Fruit fly (Drosophila melanogaster): ENCODE results near the gene unc-13-4A.

The unc-13-4A gene

DNA sequence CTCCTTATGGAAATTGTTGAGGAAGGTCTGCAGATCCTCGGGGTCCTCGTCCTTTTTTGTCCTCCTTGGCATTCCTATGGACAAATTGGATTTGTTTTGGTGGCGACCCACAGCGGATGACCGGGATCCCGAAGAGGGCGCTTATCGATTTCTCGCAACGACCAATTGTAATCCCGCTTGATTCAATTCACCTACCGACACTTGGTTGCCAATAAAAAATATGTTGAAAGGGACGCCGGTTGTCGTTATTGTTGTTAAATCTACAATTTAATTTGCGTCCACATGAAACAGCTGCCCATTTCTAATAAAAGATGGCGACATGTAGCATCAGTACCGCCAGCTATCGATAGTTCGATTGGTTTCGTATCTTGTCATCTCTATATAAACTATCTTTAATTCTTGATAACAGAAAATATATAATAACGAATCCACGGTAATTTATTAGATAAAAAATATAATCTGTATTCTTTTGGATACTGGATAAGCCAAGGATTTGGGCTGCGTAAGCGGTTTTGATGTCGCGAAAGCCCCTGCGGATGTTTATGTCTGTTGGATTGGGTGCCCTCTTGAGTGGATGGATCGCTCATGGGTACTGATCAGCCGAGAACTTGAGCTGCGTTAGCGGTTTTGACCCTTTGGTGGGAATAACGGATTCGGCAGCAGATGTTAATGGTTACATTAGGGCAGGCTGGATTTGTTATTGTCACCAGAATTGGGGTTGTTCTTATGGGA lies 43.9 kb upstream of the unc-13-4A start, which contains the start of gene CTCF (continued):
- peak; percentile 89 for TF ChIP-seq onecut (GFP tag; IDR thresholded peaks at IDR 0.05)
- no peak for TF ChIP-seq maf-S (GFP tag; optimal IDR thresholded peaks at IDR 0.05)
- TF ChIP-seq E2f2 (GFP tag; IDR thresholded peaks at IDR 0.05): no peak; the same call in none of the 2 replicates
- TF ChIP-seq ase (GFP tag; IDR thresholded peaks at IDR 0.05): 0 out of 3 replicates have a peak, but pooled peaks have one; percentile 38
- peak; percentile 23 for TF ChIP-seq caup (GFP tag; optimal IDR thresholded peaks at IDR 0.05; ENCODE audit: severe bottlenecking)
- TF ChIP-seq CG10654 (GFP tag; optimal IDR thresholded peaks at IDR 0.05): no peak
- TF ChIP-seq ara (GFP tag; IDR thresholded peaks at IDR 0.05): 0 out of 2 replicates have a peak, but pooled peaks have one; percentile 39
- TF ChIP-seq oc (tag; optimal IDR thresholded peaks at IDR 0.05): no peak
- TF ChIP-seq gce (GFP tag; IDR thresholded peaks at IDR 0.05): peak; percentile 62; the same call in 1 of the 3 replicates
- TF ChIP-seq Dip3 (GFP tag; optimal IDR thresholded peaks at IDR 0.05): no peak
- no peak for TF ChIP-seq Fer3 (tag; optimal IDR thresholded peaks at IDR 0.05)
- TF ChIP-seq ind (GFP tag; optimal IDR thresholded peaks at IDR 0.05): peak; percentile 4
- no peak for TF ChIP-seq CG6683 (GFP tag; optimal IDR thresholded peaks at IDR 0.05)
- TF ChIP-seq CG15696 (tag; optimal IDR thresholded peaks at IDR 0.05): peak; percentile 38
- TF ChIP-seq NC2β (GFP tag; optimal IDR thresholded peaks at IDR 0.05): peak; percentile 38
- TF ChIP-seq Lim3 (GFP tag; IDR thresholded peaks at IDR 0.05): no peak
- peak; percentile 18 for TF ChIP-seq chn (GFP tag; optimal IDR thresholded peaks at IDR 0.05)
- no peak for TF ChIP-seq CG2202 (tag; optimal IDR thresholded peaks at IDR 0.05)
- peak; percentile 69 for TF ChIP-seq CG8924 (tag; optimal IDR thresholded peaks at IDR 0.05)
- TF ChIP-seq yki (optimal IDR thresholded peaks at IDR 0.05): no peak
- TF ChIP-seq lola (GFP tag; optimal IDR thresholded peaks at IDR 0.05): peak in 1 of 3 experiments; percentile 16
- peak; percentile 47 for TF ChIP-seq sug (tag; optimal IDR thresholded peaks at IDR 0.05)
- TF ChIP-seq Optix (GFP tag; IDR thresholded peaks at IDR 0.05): no peak
- peak; percentile 33 for TF ChIP-seq CG10209 (GFP tag; optimal IDR thresholded peaks at IDR 0.05)
- no peak for TF ChIP-seq org-1 (GFP tag; optimal IDR thresholded peaks at IDR 0.05)
- TF ChIP-seq slou (GFP tag; optimal IDR thresholded peaks at IDR 0.05): no peak
- TF ChIP-seq Xbp1 (GFP tag; optimal IDR thresholded peaks at IDR 0.05): peak; percentile 57
- TF ChIP-seq CG32772 (GFP tag; IDR thresholded peaks at IDR 0.05): peak; percentile 64
- TF ChIP-seq p53 (GFP tag; optimal IDR thresholded peaks at IDR 0.05): no peak
- TF ChIP-seq Hmr (GFP tag; optimal IDR thresholded peaks at IDR 0.05): no peak
- TF ChIP-seq CG13424 (tag; optimal IDR thresholded peaks at IDR 0.05): peak; percentile 18
- TF ChIP-seq CG10979 (tag; optimal IDR thresholded peaks at IDR 0.05): peak; percentile 40
- peak; percentile 74 for TF ChIP-seq CG17361 (GFP tag; IDR thresholded peaks at IDR 0.05)
- no peak for TF ChIP-seq CG7556 (GFP tag; optimal IDR thresholded peaks at IDR 0.05)
- peak in 1 of 2 experiments; percentile 50 for TF ChIP-seq insv (GFP tag; optimal IDR thresholded peaks at IDR 0.05)
- TF ChIP-seq CG16863 (GFP tag; optimal IDR thresholded peaks at IDR 0.05): peak; percentile 40
- peak; percentile 95 for TF ChIP-seq CG15514 (GFP tag; optimal IDR thresholded peaks at IDR 0.05)
- peak; percentile 82 for TF ChIP-seq knrl (GFP tag; IDR thresholded peaks at IDR 0.05; ENCODE audit: partially characterized antibody)
- no peak for TF ChIP-seq ab (GFP tag; optimal IDR thresholded peaks at IDR 0.05)
- peak; percentile 19 for TF ChIP-seq CG17385 (GFP tag; optimal IDR thresholded peaks at IDR 0.05)
- TF ChIP-seq CG10366 (GFP tag; IDR thresholded peaks at IDR 0.05): peak; percentile 42; the same call in 1 of the 2 replicates
- peak; percentile 40 for TF ChIP-seq CG9609 (GFP tag; optimal IDR thresholded peaks at IDR 0.05)
- no peak for TF ChIP-seq trh (GFP tag; optimal IDR thresholded peaks at IDR 0.05)
- TF ChIP-seq cas (GFP tag; IDR thresholded peaks at IDR 0.05): no peak
- no peak for TF ChIP-seq bcd (GFP tag; optimal IDR thresholded peaks at IDR 0.05)
- TF ChIP-seq toy (GFP tag; IDR thresholded peaks at IDR 0.05): no peak
- TF ChIP-seq Drgx (GFP tag; IDR thresholded peaks at IDR 0.05): peak; percentile 26; the same call in 1 of the 2 replicates
- TF ChIP-seq CG17802 (tag; optimal IDR thresholded peaks at IDR 0.05): no peak
- peak; percentile 23 for TF ChIP-seq mam (GFP tag; optimal IDR thresholded peaks at IDR 0.05)
- peak; percentile 56; the same call in 2 of the 3 replicates for TF ChIP-seq row (GFP tag; IDR thresholded peaks at IDR 0.05)
